Fruit fly (Drosophila melanogaster) whole organism, embryonic: ENCODE data around the gene CG8509.
A peak's percentile ranks its signal among the peaks of the same experiment; 100 is the strongest.

ENCODE experiments used
- BEAF-32 ChIP-seq: fragments of 200-800 bp; sonication (Bioruptor generic); optimal IDR thresholded peaks from 3 replicates; lab custom pipeline; 2017; ENCODE audit warnings: missing biosample characterization, missing genetic modification characterization, mild to moderate bottlenecking, moderate library complexity, missing genetic modification reagents
- CG10959 ChIP-seq: fragments of 200-800 bp; sonication (Bioruptor generic); IDR thresholded peaks from 2 replicates; pipeline ENCODE4 v1.3.6; 2022; ENCODE audit warnings: missing biosample characterization, missing genetic modification characterization
- CG13287 ChIP-seq: fragments of 200-800 bp; sonication (Bioruptor generic); IDR thresholded peaks from 2 replicates; pipeline ENCODE4 v1.3.6; 2022; ENCODE audit warnings: missing biosample characterization, missing genetic modification characterization; ENCODE audit not compliant: partially characterized antibody
- CG13624 ChIP-seq: fragments of 200-800 bp; sonication (Bioruptor generic); optimal IDR thresholded peaks from 2 replicates; lab custom pipeline; 2016; ENCODE audit warnings: missing biosample characterization, missing genetic modification characterization
- CG13775 ChIP-seq: fragments of 200-800 bp; sonication (Bioruptor generic); optimal IDR thresholded peaks from 3 replicates; lab custom pipeline; 2017; ENCODE audit warnings: missing biosample characterization, mild to moderate bottlenecking, missing genetic modification characterization
- CG16813 ChIP-seq: fragments of 200-800 bp; sonication (Bioruptor generic); IDR thresholded peaks from 3 replicates; pipeline ENCODE4 v1.3.6; 2022; ENCODE audit warnings: missing biosample characterization, missing genetic modification characterization; ENCODE audit not compliant: partially characterized antibody
- CG17359 ChIP-seq: fragments of 200-800 bp; sonication (Bioruptor generic); optimal IDR thresholded peaks from 3 replicates; lab custom pipeline; 2018; ENCODE audit warnings: missing biosample characterization, mild to moderate bottlenecking, missing genetic modification characterization, moderate library complexity
- CG17361 ChIP-seq: fragments of 200-800 bp; sonication (Bioruptor generic); IDR thresholded peaks from 3 replicates; pipeline ENCODE4 v1.3.6; 2022; ENCODE audit warnings: missing biosample characterization, missing genetic modification characterization
- CG17385 ChIP-seq: fragments of 200-800 bp; sonication (Bioruptor generic); optimal IDR thresholded peaks from 3 replicates; lab custom pipeline; 2018; ENCODE audit warnings: missing biosample characterization, mild to moderate bottlenecking, missing genetic modification characterization
- CG17568 ChIP-seq: fragments of 200-800 bp; sonication (Bioruptor generic); optimal IDR thresholded peaks from 2 replicates; lab custom pipeline; 2018; ENCODE audit warnings: missing biosample characterization, mild to moderate bottlenecking, missing genetic modification characterization, moderate library complexity
- CG17829 ChIP-seq: fragments of 200-800 bp; optimal IDR thresholded peaks from 2 replicates; lab custom pipeline; 2019; ENCODE audit warnings: missing biosample characterization, mild to moderate bottlenecking, missing genetic modification characterization, moderate library complexity
- CG2129 ChIP-seq: fragments of 200-800 bp; sonication (Bioruptor generic); IDR thresholded peaks from 2 replicates; pipeline ENCODE4 v1.3.6; 2022; ENCODE audit warnings: missing biosample characterization, missing genetic modification characterization; ENCODE audit not compliant: partially characterized antibody
- CG32772 ChIP-seq: fragments of 200-800 bp; sonication (Bioruptor generic); IDR thresholded peaks from 2 replicates; pipeline ENCODE4 v1.3.6; 2022; ENCODE audit warnings: missing biosample characterization, missing genetic modification characterization
- CG42726 ChIP-seq: fragments of 200-800 bp; sonication (Bioruptor generic); IDR thresholded peaks from 2 replicates; pipeline ENCODE4 v1.3.6; 2022; ENCODE audit warnings: missing biosample characterization, missing genetic modification characterization; ENCODE audit not compliant: partially characterized antibody
- CG4854 ChIP-seq: fragments of 200-800 bp; sonication (Bioruptor generic); optimal IDR thresholded peaks from 2 replicates; lab custom pipeline; 2016; ENCODE audit warnings: missing biosample characterization, missing genetic modification characterization, inconsistent platforms
- CG6689 ChIP-seq: fragments of 200-800 bp; sonication (Bioruptor generic); IDR thresholded peaks from 2 replicates; pipeline ENCODE4 v1.3.6; 2022; ENCODE audit warnings: missing biosample characterization, missing genetic modification characterization
- CG7357 ChIP-seq: fragments of 200-800 bp; sonication (Bioruptor generic); IDR thresholded peaks from 3 replicates; pipeline ENCODE4 v1.3.6; 2022; ENCODE audit warnings: missing biosample characterization, missing genetic modification characterization
- CG7987 ChIP-seq: fragments of 200-800 bp; sonication (Bioruptor generic); optimal IDR thresholded peaks from 2 replicates; lab custom pipeline; 2018; ENCODE audit warnings: missing biosample characterization, mild to moderate bottlenecking, missing genetic modification characterization, moderate library complexity
- CG8290 ChIP-seq, 3 experiments: fragments of 200-800 bp; sonication (Bioruptor generic); optimal IDR thresholded peaks; 2 replicates each; lab custom pipeline; 2016 to 2019; ENCODE audit warnings: missing biosample characterization in 3 of 3, missing genetic modification characterization in 3 of 3, mild to moderate bottlenecking in 2 of 3, moderate library complexity in 1 of 3
- CG9797 ChIP-seq: fragments of 200-800 bp; sonication (Bioruptor generic); optimal IDR thresholded peaks from 3 replicates; lab custom pipeline; 2018; ENCODE audit warnings: missing biosample characterization, mild to moderate bottlenecking, missing genetic modification characterization
- Camta ChIP-seq: fragments of 200-800 bp; sonication (Bioruptor generic); optimal IDR thresholded peaks from 2 replicates; lab custom pipeline; 2016; ENCODE audit warnings: missing biosample characterization, missing genetic modification characterization
- Dll ChIP-seq: fragments of 200-800 bp; sonication (Bioruptor generic); IDR thresholded peaks from 4 replicates; pipeline ENCODE4 v1.3.6; 2022; ENCODE audit warnings: missing biosample characterization, missing genetic modification characterization; ENCODE audit not compliant: partially characterized antibody
- E2f1 ChIP-seq: fragments of 200-800 bp; sonication (Bioruptor generic); IDR thresholded peaks from 2 replicates; pipeline ENCODE4 v1.3.6; 2022; ENCODE audit warnings: missing biosample characterization, missing genetic modification characterization
- ERR ChIP-seq: fragments of 200-800 bp; sonication (Bioruptor generic); optimal IDR thresholded peaks from 2 replicates; lab custom pipeline; 2016; ENCODE audit warnings: missing biosample characterization, missing genetic modification characterization
- Fer1 ChIP-seq: fragments of 200-800 bp; sonication (Bioruptor generic); optimal IDR thresholded peaks from 2 replicates; lab custom pipeline; 2017; ENCODE audit warnings: missing biosample characterization, mild to moderate bottlenecking, missing genetic modification characterization
- H2.0 ChIP-seq: fragments of 200-800 bp; sonication (Bioruptor generic); IDR thresholded peaks from 2 replicates; pipeline ENCODE4 v1.3.6; 2022; ENCODE audit warnings: missing biosample characterization, missing genetic modification characterization
- Lhr ChIP-seq: fragments of 200-800 bp; sonication (Bioruptor generic); optimal IDR thresholded peaks from 3 replicates; lab custom pipeline; 2017; ENCODE audit warnings: mild to moderate bottlenecking, missing biosample characterization, missing genetic modification reagents, missing genetic modification characterization
- Med ChIP-seq: fragments of 200-800 bp; sonication (Bioruptor generic); peaks from one replicate; lab custom pipeline; 2016; ENCODE audit warnings: missing biosample characterization, missing genetic modification characterization, mild to moderate bottlenecking, inconsistent platforms, moderate library complexity
- Mes4 ChIP-seq: fragments of 200-800 bp; sonication (Bioruptor generic); optimal IDR thresholded peaks from 2 replicates; lab custom pipeline; 2016; ENCODE audit warnings: missing biosample characterization, missing genetic modification characterization
- Oaz ChIP-seq: fragments of 200-800 bp; sonication (Bioruptor generic); IDR thresholded peaks from 2 replicates; pipeline ENCODE4 v1.3.6; 2022; ENCODE audit warnings: missing biosample characterization, missing genetic modification characterization
- YL-1 ChIP-seq: fragments of 200-800 bp; sonication (Bioruptor generic); optimal IDR thresholded peaks from 3 replicates; lab custom pipeline; 2017; ENCODE audit warnings: missing biosample characterization, mild to moderate bottlenecking, missing genetic modification characterization
- caup ChIP-seq: fragments of 200-800 bp; sonication (Bioruptor generic); optimal IDR thresholded peaks from 3 replicates; lab custom pipeline; 2017; ENCODE audit warnings: missing biosample characterization, mild to moderate bottlenecking, missing genetic modification characterization, moderate library complexity; ENCODE audit not compliant: severe bottlenecking
- croc ChIP-seq: fragments of 200-800 bp; sonication (Bioruptor generic); conservative IDR thresholded peaks from 3 replicates; pipeline ENCODE4 v1.3.6; 2022; ENCODE audit warnings: missing biosample characterization, missing genetic modification characterization
- dati ChIP-seq: fragments of 200-800 bp; sonication (Bioruptor generic); IDR thresholded peaks from 2 replicates; pipeline ENCODE4 v1.3.6; 2022; ENCODE audit warnings: missing biosample characterization, missing genetic modification characterization
- dm ChIP-seq: fragments of 200-800 bp; sonication (Bioruptor generic); optimal IDR thresholded peaks from 3 replicates; lab custom pipeline; 2016; ENCODE audit warnings: missing biosample characterization, missing genetic modification characterization
- h ChIP-seq: fragments of >200 bp; optimal IDR thresholded peaks from 2 replicates; lab custom pipeline; 2017
- hbn ChIP-seq: fragments of 200-800 bp; sonication (Bioruptor generic); IDR thresholded peaks from 2 replicates; pipeline ENCODE4 v1.3.6; 2022; ENCODE audit warnings: missing biosample characterization, missing genetic modification characterization; ENCODE audit not compliant: partially characterized antibody
- kah ChIP-seq: fragments of 200-800 bp; sonication (Bioruptor generic); optimal IDR thresholded peaks from 2 replicates; lab custom pipeline; 2018; ENCODE audit warnings: missing biosample characterization, mild to moderate bottlenecking, missing genetic modification characterization
- kni ChIP-seq: fragments of 200-800 bp; sonication (Bioruptor generic); optimal IDR thresholded peaks from 3 replicates; lab custom pipeline; 2017; ENCODE audit warnings: mild to moderate bottlenecking, missing biosample characterization, missing genetic modification reagents, missing genetic modification characterization
- maf-S ChIP-seq: fragments of 200-800 bp; sonication (Bioruptor generic); optimal IDR thresholded peaks from 2 replicates; lab custom pipeline; 2016; ENCODE audit warnings: missing biosample characterization, missing genetic modification characterization
- nmo ChIP-seq: fragments of 200-800 bp; sonication (Bioruptor generic); optimal IDR thresholded peaks from 2 replicates; lab custom pipeline; 2018; ENCODE audit warnings: missing biosample characterization, mild to moderate bottlenecking, missing genetic modification characterization, moderate library complexity
- onecut ChIP-seq: fragments of 200-800 bp; sonication (Bioruptor generic); IDR thresholded peaks from 2 replicates; pipeline ENCODE4 v1.3.6; 2022; ENCODE audit warnings: missing biosample characterization, missing genetic modification characterization
- pan ChIP-seq, 4 experiments: fragments of >200 bp in 3 of 4; fragments of 200-800 bp in 1 of 4; sonication (Bioruptor generic) in 1 of 4; optimal IDR thresholded peaks in 3 of 4; IDR thresholded peaks in 1 of 4; 2 replicates each; pipeline versions ENCODE4 v1.3.6 to Lab custom; 2017 to 2022; ENCODE audit warnings: missing biosample characterization in 2 of 4, missing genetic modification characterization in 2 of 4, mixed read lengths in 1 of 4
- repo ChIP-seq: fragments of 200-800 bp; sonication (Bioruptor generic); optimal IDR thresholded peaks from 2 replicates; lab custom pipeline; 2016; ENCODE audit warnings: missing biosample characterization, missing genetic modification characterization
- scrt ChIP-seq: fragments of 200-800 bp; sonication (Bioruptor generic); optimal IDR thresholded peaks from 2 replicates; lab custom pipeline; 2018; ENCODE audit warnings: missing biosample characterization, mild to moderate bottlenecking, missing genetic modification characterization, moderate library complexity
- ssp ChIP-seq: fragments of 200-800 bp; sonication (Bioruptor generic); IDR thresholded peaks from 2 replicates; pipeline ENCODE4 v1.3.6; 2022; ENCODE audit warnings: missing biosample characterization, missing genetic modification characterization
- trh ChIP-seq: fragments of 200-800 bp; sonication (Bioruptor generic); optimal IDR thresholded peaks from 2 replicates; lab custom pipeline; 2016; ENCODE audit warnings: missing biosample characterization, missing genetic modification characterization
- tx ChIP-seq: fragments of 200-800 bp; sonication (Bioruptor generic); optimal IDR thresholded peaks from 2 replicates; lab custom pipeline; 2016; ENCODE audit warnings: missing biosample characterization, missing genetic modification characterization
- usp ChIP-seq: fragments of >200 bp; optimal IDR thresholded peaks from 2 replicates; lab custom pipeline; 2017; ENCODE audit warnings: missing biosample characterization, missing genetic modification characterization

Gene CG8509

DNA sequence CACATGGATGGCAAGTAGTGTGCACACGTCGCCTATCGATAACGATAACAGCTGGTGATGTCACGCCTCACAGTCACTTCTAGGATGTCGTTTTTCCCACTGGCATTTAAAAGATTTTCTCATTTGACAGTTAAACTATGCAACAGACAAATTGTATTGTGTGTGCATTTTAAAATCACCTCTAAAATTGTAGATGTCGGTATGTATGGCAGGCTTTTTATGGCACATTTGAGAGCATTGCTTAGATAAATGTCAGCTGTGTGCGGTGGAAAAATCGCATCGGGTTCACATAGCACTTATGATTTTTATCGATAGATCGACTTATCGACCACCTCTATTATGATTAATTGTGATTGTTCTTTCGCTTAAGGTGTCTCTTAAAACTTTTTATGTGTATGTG is 34.8 kb downstream of the CG8509 start, which contains the start of the genes ArgRS and CG8578 (continued):
- TF ChIP-seq CG9797 (peak; percentile 16), maf-S (peak; percentile 37), h (lab: Kevin White, UChicago) (no peak), CG17359 (tag; lab: Kevin White, UChicago) (no peak), CG6689 (peak; percentile 83; the same call in 1 of the 2 replicates), dm (GFP tag; lab: Kevin White, UChicago) (peak; percentile 83), ssp (peak; percentile 95), caup (GFP tag; lab: Kevin White, UChicago) (no peak), CG10959 (no peak), CG42726 (no peak), Lhr (peak; percentile 30), kah (GFP tag; lab: Kevin White, UChicago) (no peak), tx (peak; percentile 19), Fer1 (GFP tag; lab: Kevin White, UChicago) (no peak), pan (optimal IDR thresholded peaks at IDR 0.05; lab: Kevin White, UChicago) (no peak), pan (GFP tag; optimal IDR thresholded peaks at IDR 0.05 in 1 of 2, IDR thresholded peaks at IDR 0.05 in 1 of 2) (peak in 1 of 2 experiments; percentile 76), onecut (GFP tag; lab: Robert Waterston, UW) (peak; percentile 39), dati (GFP tag; lab: Robert Waterston, UW) (no peak), Med (peak; percentile 97), CG4854 (GFP tag; lab: Kevin White, UChicago) (no peak), YL-1 (GFP tag; lab: Kevin White, UChicago) (peak; percentile 34), Oaz (peak; percentile 15; the same call in 1 of the 2 replicates), kni (no peak), repo (GFP tag; lab: Kevin White, UChicago) (no peak), CG13624 (GFP tag; lab: Kevin White, UChicago) (peak; percentile 34), Camta (GFP tag; lab: Kevin White, UChicago) (peak; percentile 85), trh (no peak), CG7357 (GFP tag; lab: Robert Waterston, UW) (peak; percentile 98), CG17829 (tag; lab: Kevin White, UChicago) (peak; percentile 74), croc (peak; percentile 40; the same call in 1 of the 3 replicates), CG16813 (GFP tag; lab: Robert Waterston, UW) (peak; percentile 87), CG2129 (GFP tag; lab: Robert Waterston, UW) (peak; percentile 26; the same call in 1 of the 2 replicates), usp (GFP tag; lab: Kevin White, UChicago) (no peak), ERR (GFP tag; lab: Kevin White, UChicago) (peak; percentile 80), CG8290 (GFP tag; optimal IDR thresholded peaks at IDR 0.05; lab: Kevin White, UChicago) (peak; percentile 84), CG8290 (tag; optimal IDR thresholded peaks at IDR 0.05; lab: Kevin White, UChicago) (no peak), Dll (GFP tag; lab: Robert Waterston, UW) (peak; percentile 85), CG13775 (GFP tag; lab: Kevin White, UChicago) (peak; percentile 10), Mes4 (GFP tag; lab: Kevin White, UChicago) (peak; percentile 3), hbn (peak; percentile 75; the same call in 1 of the 2 replicates), E2f1 (GFP tag; lab: Robert Waterston, UW) (0 out of 2 replicates have a peak, but pooled peaks have one; percentile 51), CG17361 (GFP tag; lab: Robert Waterston, UW) (peak; percentile 86), BEAF-32 (GFP tag; lab: Kevin White, UChicago) (peak; percentile 93), CG17385 (GFP tag; lab: Kevin White, UChicago) (peak; percentile 22), scrt (GFP tag; lab: Kevin White, UChicago) (no peak), CG17568 (GFP tag; lab: Kevin White, UChicago) (no peak), CG13287 (GFP tag; lab: Robert Waterston, UW) (peak; percentile 85), CG32772 (GFP tag; lab: Robert Waterston, UW) (no peak; the same call in 1 of the 2 replicates), CG7987 (no peak), H2.0 (GFP tag; lab: Robert Waterston, UW) (no peak), nmo (peak; percentile 92)
